Worm (Caenorhabditis elegans) whole organism, L4 larva: Measurements from ENCODE around the gene snb-1.

ENCODE experiments used
- F37D6.2 ChIP-seq: sonication (generic microtip); optimal IDR thresholded peaks from 2 replicates; lab custom pipeline; 2016; ENCODE audit warnings: mild to moderate bottlenecking, missing genetic modification characterization, missing compliant biosample characterization
- T20F7.1 ChIP-seq: fragments of 200-800 bp; sonication (Bioruptor generic); optimal IDR thresholded peaks from 2 replicates; lab custom pipeline; 2018; ENCODE audit warnings: mild to moderate bottlenecking, missing genetic modification characterization, missing compliant biosample characterization
- aly-2 ChIP-seq: sonication (generic microtip); optimal IDR thresholded peaks from 2 replicates; lab custom pipeline; 2018; ENCODE audit warnings: missing biosample characterization, missing genetic modification characterization
- ama-1 ChIP-seq: fragments of 150-350 bp; optimal IDR thresholded peaks from 2 replicates; lab custom pipeline; 2014; ENCODE audit warnings: inconsistent platforms, mixed read lengths
- ceh-28 ChIP-seq: fragments of 150-350 bp; optimal IDR thresholded peaks from 2 replicates; lab custom pipeline; 2014; ENCODE audit warnings: missing biosample characterization, missing genetic modification reagents, missing genetic modification characterization
- daf-16 ChIP-seq, 3 experiments: sonication (generic microtip); optimal IDR thresholded peaks; 2 replicates each; lab custom pipeline; 2016 to 2017; ENCODE audit warnings: missing genetic modification characterization in 3 of 3, missing genetic modification reagents in 3 of 3, mild to moderate bottlenecking in 2 of 3, missing compliant biosample characterization in 2 of 3, missing biosample characterization in 1 of 3, moderate library complexity in 1 of 3
- dmd-6 ChIP-seq: fragments of 200-800 bp; sonication (Bioruptor generic); IDR thresholded peaks from 2 replicates; pipeline ENCODE4 v1.3.6; 2022; ENCODE audit warnings: missing genetic modification reagents, missing genetic modification characterization, missing compliant biosample characterization
- dpl-1 ChIP-seq: fragments of 150-350 bp; optimal IDR thresholded peaks from 2 replicates; lab custom pipeline; 2014; ENCODE audit warnings: missing biosample characterization, missing genetic modification reagents, missing genetic modification characterization
- dve-1 ChIP-seq: sonication (generic microtip); optimal IDR thresholded peaks from 2 replicates; lab custom pipeline; 2017; ENCODE audit warnings: antibody characterized with exemption, mild to moderate bottlenecking, missing genetic modification characterization, missing compliant biosample characterization; ENCODE audit not compliant: insufficient read depth
- egl-27 ChIP-seq: sonication (generic microtip); optimal IDR thresholded peaks from 3 replicates; lab custom pipeline; 2017; ENCODE audit warnings: missing biosample characterization, missing genetic modification reagents, missing genetic modification characterization
- hif-1 ChIP-seq, 2 experiments: sonication (generic microtip); optimal IDR thresholded peaks; 2 replicates each; lab custom pipeline; 2016 to 2017; ENCODE audit warnings: missing compliant biosample characterization in 2 of 2, missing genetic modification characterization in 2 of 2, missing genetic modification reagents in 2 of 2, missing genotype in 2 of 2, mild to moderate bottlenecking in 1 of 2
- hlh-11 ChIP-seq: fragments of 200-800 bp; sonication (Bioruptor generic); optimal IDR thresholded peaks from 2 replicates; lab custom pipeline; 2018; ENCODE audit warnings: mild to moderate bottlenecking, missing genetic modification characterization, missing compliant biosample characterization
- hlh-30 ChIP-seq: sonication (generic microtip); optimal IDR thresholded peaks from 2 replicates; lab custom pipeline; 2017; ENCODE audit warnings: antibody characterized with exemption, mild to moderate bottlenecking, missing genetic modification characterization, missing compliant biosample characterization; ENCODE audit not compliant: insufficient read depth
- hmg-1.1 ChIP-seq: fragments of 200-800 bp; sonication (Bioruptor generic); IDR thresholded peaks from 2 replicates; pipeline ENCODE4 v1.3.6; 2022; ENCODE audit warnings: missing genetic modification reagents, missing genetic modification characterization, missing compliant biosample characterization
- lim-7 ChIP-seq: fragments of 200-800 bp; sonication (Bioruptor generic); IDR thresholded peaks from 2 replicates; pipeline ENCODE4 v1.3.6; 2022; ENCODE audit warnings: missing genetic modification characterization, missing compliant biosample characterization
- lin-1 ChIP-seq: fragments of 200-800 bp; sonication (Bioruptor generic); IDR thresholded peaks from 2 replicates; pipeline ENCODE4 v1.3.6; 2022; ENCODE audit warnings: missing genetic modification reagents, missing genetic modification characterization, missing compliant biosample characterization
- lin-13 ChIP-seq: fragments of 150-350 bp; optimal IDR thresholded peaks from 2 replicates; lab custom pipeline; 2014; ENCODE audit warnings: missing biosample characterization, missing genetic modification reagents, missing genetic modification characterization
- lsy-2 ChIP-seq, 2 experiments: fragments of 150-350 bp in 1 of 2; sonication (generic microtip) in 1 of 2; optimal IDR thresholded peaks; 2 replicates each; lab custom pipeline; 2014 to 2017; ENCODE audit warnings: missing biosample characterization in 2 of 2, missing genetic modification characterization in 2 of 2
- mdl-1 ChIP-seq, 2 experiments: fragments of 150-350 bp in 1 of 2; sonication (generic microtip) in 1 of 2; optimal IDR thresholded peaks; 2 replicates each; lab custom pipeline; 2014 to 2017; ENCODE audit warnings: missing biosample characterization in 2 of 2, missing genetic modification characterization in 2 of 2
- mep-1 ChIP-seq: fragments of 150-350 bp; sonication (generic microtip); optimal IDR thresholded peaks from 3 replicates; lab custom pipeline; 2014; ENCODE audit warnings: missing biosample characterization, missing genetic modification characterization
- mes-2 ChIP-seq: sonication (generic microtip); optimal IDR thresholded peaks from 2 replicates; lab custom pipeline; 2016; ENCODE audit warnings: missing genotype, mild to moderate bottlenecking, missing genetic modification characterization, missing compliant biosample characterization; ENCODE audit not compliant: poor library complexity, severe bottlenecking
- mxl-3 ChIP-seq: fragments of 200-800 bp; sonication (Bioruptor generic); optimal IDR thresholded peaks from 2 replicates; lab custom pipeline; 2018; ENCODE audit warnings: mild to moderate bottlenecking, missing genetic modification characterization, missing compliant biosample characterization
- nhr-102 ChIP-seq: sonication (generic microtip); optimal IDR thresholded peaks from 2 replicates; lab custom pipeline; 2016; ENCODE audit warnings: mild to moderate bottlenecking, missing genetic modification characterization, moderate library complexity, missing compliant biosample characterization
- nhr-11 ChIP-seq: fragments of 150-350 bp; optimal IDR thresholded peaks from 2 replicates; lab custom pipeline; 2014; ENCODE audit warnings: missing biosample characterization, missing genetic modification characterization
- nhr-111 ChIP-seq: fragments of 200-800 bp; sonication (Bioruptor generic); optimal IDR thresholded peaks from 2 replicates; lab custom pipeline; 2018; ENCODE audit warnings: mild to moderate bottlenecking, missing genetic modification characterization, missing compliant biosample characterization
- nhr-25 ChIP-seq: sonication (generic microtip); optimal IDR thresholded peaks from 2 replicates; lab custom pipeline; 2017; ENCODE audit warnings: missing genetic modification characterization, mild to moderate bottlenecking, missing compliant biosample characterization, antibody characterized with exemption, moderate library complexity, borderline replicate concordance; ENCODE audit not compliant: insufficient read depth
- nhr-28 ChIP-seq: fragments of 150-350 bp; optimal IDR thresholded peaks from 2 replicates; lab custom pipeline; 2014; ENCODE audit warnings: missing biosample characterization, missing genetic modification characterization
- nhr-48 ChIP-seq: sonication (generic microtip); optimal IDR thresholded peaks from 2 replicates; lab custom pipeline; 2016; ENCODE audit warnings: mild to moderate bottlenecking, missing genetic modification characterization, missing compliant biosample characterization
- nhr-6 ChIP-seq: fragments of 150-350 bp; optimal IDR thresholded peaks from 2 replicates; lab custom pipeline; 2014; ENCODE audit warnings: missing biosample characterization, missing genetic modification characterization
- rbr-2 ChIP-seq: sonication (generic microtip); optimal IDR thresholded peaks from 2 replicates; lab custom pipeline; 2016; ENCODE audit warnings: missing genotype, missing genetic modification characterization, missing compliant biosample characterization
- skn-1 ChIP-seq: fragments of 150-350 bp; optimal IDR thresholded peaks from 2 replicates; lab custom pipeline; 2014; ENCODE audit warnings: missing biosample characterization, missing genetic modification characterization
- snpc-1.2 ChIP-seq: fragments of 200-800 bp; sonication (Bioruptor generic); IDR thresholded peaks from 2 replicates; pipeline ENCODE4 v1.3.6; 2022; ENCODE audit warnings: missing genetic modification reagents, missing genetic modification characterization, missing compliant biosample characterization
- spr-3 ChIP-seq: fragments of 200-800 bp; sonication (Bioruptor generic); optimal IDR thresholded peaks from 2 replicates; lab custom pipeline; 2018; ENCODE audit warnings: mild to moderate bottlenecking, missing genetic modification characterization, missing compliant biosample characterization
- tra-1 ChIP-seq: fragments of 200-800 bp; sonication (Bioruptor generic); IDR thresholded peaks from 2 replicates; pipeline ENCODE4 v1.3.6; 2022; ENCODE audit warnings: missing genetic modification reagents, missing genetic modification characterization, missing compliant biosample characterization
- unc-62 ChIP-seq, 3 experiments: fragments of 150-350 bp in 1 of 3; sonication (generic microtip); optimal IDR thresholded peaks in 2 of 3; peaks in 1 of 3; 1 replicate in 1 of 3; 2 replicates in 2 of 3; lab custom pipeline; 2014 to 2017; ENCODE audit warnings: missing biosample characterization in 3 of 3, missing genetic modification characterization in 3 of 3, missing genetic modification reagents in 3 of 3, missing genotype in 1 of 3
- zfp-2 ChIP-seq: sonication (generic microtip); optimal IDR thresholded peaks from 2 replicates; lab custom pipeline; 2016; ENCODE audit warnings: mild to moderate bottlenecking, missing genetic modification characterization, missing compliant biosample characterization

The snb-1 gene

DNA sequence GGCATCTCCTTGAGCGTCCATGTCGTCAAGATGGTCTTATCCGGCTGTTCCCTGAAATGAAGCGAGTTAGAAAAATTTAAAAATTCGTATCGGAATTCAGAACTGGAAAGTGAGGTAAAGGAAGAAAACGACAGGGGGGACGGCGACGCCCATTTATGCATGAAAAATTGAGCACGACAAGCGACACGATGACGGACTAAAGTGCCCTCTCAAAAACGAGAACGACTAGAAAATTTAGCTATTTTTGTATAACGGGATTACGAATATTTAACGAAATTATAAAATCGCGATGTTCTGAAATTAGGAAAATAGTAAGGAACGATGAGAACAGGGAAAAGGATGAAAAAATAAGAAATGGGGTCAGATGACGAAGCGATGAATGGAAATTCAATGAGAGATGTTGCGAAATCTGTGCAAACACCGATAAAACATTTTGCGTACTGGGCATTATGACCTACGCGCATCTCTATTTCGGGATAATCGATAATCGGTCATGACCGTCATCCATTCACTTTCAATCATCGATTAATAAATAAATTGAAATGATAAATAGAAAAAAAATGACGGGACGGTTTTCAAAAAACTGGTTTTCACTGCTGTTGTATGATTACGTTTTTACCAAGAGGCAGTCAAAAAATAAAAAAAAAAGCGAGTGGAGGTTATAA, at the start of gene snb-1:
snb-1 (minus strand) TSS at position 51 of the 665 bp plus-strand sequence.
- TF ChIP-seq hif-1 (tag; optimal IDR thresholded peaks at IDR 0.05; lab: Kevin White, UChicago) (peak in 1 of 2 experiments; percentile 21), snpc-1.2 (GFP tag; lab: Robert Waterston, UW) (no peak), dmd-6 (GFP tag; lab: Robert Waterston, UW) (peak; percentile 23; the same call in 1 of the 2 replicates), F37D6.2 (tag; lab: Kevin White, UChicago) (peak; percentile 11), nhr-25 (tag; lab: Kevin White, UChicago) (peak; percentile 74), hlh-30 (peak; percentile 93), nhr-6 (peak; percentile 34), T20F7.1 (GFP tag; lab: Kevin White, UChicago) (peak; percentile 61), mep-1 (tag; lab: Kevin White, UChicago) (peak; percentile 69), tra-1 (GFP tag; lab: Robert Waterston, UW) (0 out of 2 replicates have a peak, but pooled peaks have one; percentile 4), nhr-102 (tag; lab: Kevin White, UChicago) (peak; percentile 5), lim-7 (GFP tag; lab: Robert Waterston, UW) (no peak), rbr-2 (tag; lab: Kevin White, UChicago) (peak; percentile 26), aly-2 (tag; lab: Kevin White, UChicago) (no peak), spr-3 (GFP tag; lab: Kevin White, UChicago) (no peak), nhr-111 (GFP tag; lab: Kevin White, UChicago) (no peak), daf-16 (GFP tag; optimal IDR thresholded peaks at IDR 0.05; lab: Kevin White, UChicago) (no peak), daf-16 (tag; optimal IDR thresholded peaks at IDR 0.05; lab: Kevin White, UChicago) (peak; percentile 44), ama-1 (lab: Kevin White, UChicago) (peak; percentile 40), zfp-2 (tag; lab: Kevin White, UChicago) (no peak), nhr-11 (tag; lab: Kevin White, UChicago) (peak; percentile 22), egl-27 (no peak), lsy-2 (tag; optimal IDR thresholded peaks at IDR 0.05; lab: Kevin White, UChicago) (peak in 1 of 2 experiments; percentile 80), lin-1 (GFP tag; lab: Robert Waterston, UW) (no peak), dve-1 (tag; lab: Kevin White, UChicago) (peak; percentile 13), nhr-48 (tag; lab: Kevin White, UChicago) (peak; percentile 38), dpl-1 (peak; percentile 43), hlh-11 (tag; lab: Kevin White, UChicago) (peak; percentile 71), hmg-1.1 (GFP tag; lab: Robert Waterston, UW) (peak; percentile 39), mdl-1 (tag; optimal IDR thresholded peaks at IDR 0.05; lab: Kevin White, UChicago) (peak in 1 of 2 experiments; percentile 34), mes-2 (tag; lab: Kevin White, UChicago) (peak; percentile 70), nhr-28 (tag; lab: Kevin White, UChicago) (peak; percentile 70), ceh-28 (tag; lab: Kevin White, UChicago) (peak; percentile 79), mxl-3 (GFP tag; lab: Kevin White, UChicago) (peak; percentile 24), unc-62 (GFP tag; optimal IDR thresholded peaks at IDR 0.05 in 1 of 2; lab: Kevin White, UChicago) (peak in 1 of 2 experiments; percentile 95), unc-62 (tag; optimal IDR thresholded peaks at IDR 0.05; lab: Kevin White, UChicago) (no peak), lin-13 (GFP tag; lab: Kevin White, UChicago) (peak; percentile 69)

DNA sequence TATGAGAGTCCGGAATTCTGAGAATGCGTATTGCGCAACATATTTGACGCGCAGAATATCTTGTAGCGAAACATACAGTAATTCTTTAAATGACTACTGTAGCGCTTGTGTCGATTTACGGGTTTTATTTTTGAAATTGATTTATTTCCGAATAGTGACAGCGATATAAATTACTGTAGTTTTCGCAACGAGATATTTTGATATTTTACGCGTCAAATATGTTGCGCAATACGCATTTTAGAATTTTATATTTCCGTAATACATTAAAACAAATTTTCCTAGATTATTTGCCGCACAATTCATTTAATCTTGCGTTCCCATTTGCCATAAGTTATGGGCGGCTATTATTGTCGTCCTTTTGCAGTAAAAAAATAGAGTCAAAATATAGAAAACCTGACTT, 49.1 kb upstream of the snb-1 start:
- TF ChIP-seq T20F7.1 (GFP tag; lab: Kevin White, UChicago), result no peak
- TF ChIP-seq skn-1, result no peak
